Fruit fly (Drosophila melanogaster): ENCODE data around the gene CG9016.
A peak's percentile ranks its signal among the peaks of the same experiment; 100 is the strongest.

The CG9016 gene

DNA sequence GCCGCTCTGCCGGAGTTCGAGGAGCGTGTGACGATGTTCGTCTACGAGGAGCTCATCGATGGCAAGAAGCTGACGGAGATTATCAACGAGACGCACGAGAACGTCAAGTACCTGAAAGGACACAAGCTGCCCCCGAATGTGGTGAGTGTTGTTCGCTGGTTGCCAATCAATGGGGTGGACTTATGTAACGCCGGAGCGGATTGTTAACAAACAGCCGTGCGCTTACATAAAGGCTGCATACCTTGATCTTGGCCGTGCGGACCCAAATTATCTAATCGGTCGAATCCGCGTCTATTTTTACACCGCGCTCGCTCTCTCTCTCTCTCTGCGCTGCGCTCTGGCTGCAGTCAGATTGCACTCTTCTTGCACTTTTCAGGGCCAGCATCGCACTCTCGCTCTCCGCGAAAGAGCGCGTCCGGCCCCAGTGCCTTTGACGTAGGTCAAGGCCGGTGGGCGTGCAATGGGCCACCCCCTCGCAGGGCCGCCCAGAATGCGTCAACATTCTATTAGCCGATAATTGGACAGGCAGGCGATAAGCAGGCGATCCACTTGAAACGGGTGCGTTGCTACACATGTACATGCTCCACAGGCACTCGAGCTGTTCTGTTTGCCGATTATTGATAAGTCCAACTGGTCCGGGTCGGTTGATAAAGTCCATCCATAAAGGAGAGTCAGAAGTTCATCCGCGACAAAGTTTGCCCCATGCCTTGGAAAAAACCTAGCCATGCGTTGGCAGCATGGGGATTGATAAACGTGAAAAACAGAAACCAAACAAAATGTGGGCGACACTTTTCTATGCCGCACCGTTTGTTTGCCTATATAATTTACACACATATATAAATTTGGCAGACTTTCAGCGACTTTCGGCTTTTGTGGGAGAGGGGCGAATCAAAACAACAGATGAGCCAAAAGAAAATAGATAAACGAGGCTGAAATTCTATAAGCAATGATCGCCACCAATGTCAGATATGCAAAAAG lies 21.1 kb upstream of the CG9016 start (continued):
- no peak for TF ChIP-seq ssp (GFP tag; IDR thresholded peaks at IDR 0.05)
- TF ChIP-seq CG9797 (GFP tag; optimal IDR thresholded peaks at IDR 0.05), result no peak
- TF ChIP-seq CG13287 (GFP tag; IDR thresholded peaks at IDR 0.05; ENCODE audit: partially characterized antibody), result no peak
- no peak for TF ChIP-seq CG12744 (GFP tag; optimal IDR thresholded peaks at IDR 0.05)
- no peak for TF ChIP-seq oc (tag; optimal IDR thresholded peaks at IDR 0.05)
- TF ChIP-seq CG10654 (GFP tag; optimal IDR thresholded peaks at IDR 0.05), result no peak
- peak; percentile 34 for TF ChIP-seq Dad (GFP tag; optimal IDR thresholded peaks at IDR 0.05)
- TF ChIP-seq CG1233 (GFP tag; optimal IDR thresholded peaks at IDR 0.05), result no peak
- no peak for TF ChIP-seq dimm (GFP tag; IDR thresholded peaks at IDR 0.05)
- TF ChIP-seq vnd (GFP tag; IDR thresholded peaks at IDR 0.05; ENCODE audit: partially characterized antibody), result peak; percentile 74; the same call in 2 of the 3 replicates
- TF ChIP-seq CG2116 (GFP tag; optimal IDR thresholded peaks at IDR 0.05), result no peak
- no peak for TF ChIP-seq CG2889 (GFP tag; IDR thresholded peaks at IDR 0.05)
- no peak for TF ChIP-seq CG9727 (GFP tag; optimal IDR thresholded peaks at IDR 0.05)
- no peak for TF ChIP-seq CG14860 (GFP tag; IDR thresholded peaks at IDR 0.05; ENCODE audit: partially characterized antibody)
- no peak for TF ChIP-seq CG1603 (tag; optimal IDR thresholded peaks at IDR 0.05)
- peak; percentile 38; the same call in 1 of the 2 replicates for TF ChIP-seq E2f2 (GFP tag; IDR thresholded peaks at IDR 0.05)
- TF ChIP-seq CG14050 (GFP tag; IDR thresholded peaks at IDR 0.05), result no peak
- no peak for TF ChIP-seq Mad (GFP tag; optimal IDR thresholded peaks at IDR 0.05)
- TF ChIP-seq zfh1 (GFP tag; IDR thresholded peaks at IDR 0.05), result 0 out of 3 replicates have a peak, but pooled peaks have one; percentile 34
- TF ChIP-seq zen (tag; optimal IDR thresholded peaks at IDR 0.05), result no peak
- no peak for TF ChIP-seq pros (GFP tag; optimal IDR thresholded peaks at IDR 0.05)
- TF ChIP-seq kah (GFP tag; optimal IDR thresholded peaks at IDR 0.05), result no peak
- TF ChIP-seq CG17328 (GFP tag; IDR thresholded peaks at IDR 0.05), result no peak
- no peak for TF ChIP-seq HHEX (GFP tag; optimal IDR thresholded peaks at IDR 0.05)
- no peak for TF ChIP-seq stwl (tag; optimal IDR thresholded peaks at IDR 0.05)
- no peak for TF ChIP-seq CG6791 (GFP tag; IDR thresholded peaks at IDR 0.05; ENCODE audit: partially characterized antibody)
- TF ChIP-seq exex (tag; optimal IDR thresholded peaks at IDR 0.05), result peak; percentile 96
- TF ChIP-seq schlank (tag; optimal IDR thresholded peaks at IDR 0.05), result no peak
- no peak for TF ChIP-seq Nf-YA (GFP tag; IDR thresholded peaks at IDR 0.05)
- TF ChIP-seq ems (GFP tag; optimal IDR thresholded peaks at IDR 0.05), result no peak
- peak; percentile 76; the same call in 1 of the 2 replicates for TF ChIP-seq chm (GFP tag; IDR thresholded peaks at IDR 0.05)
- no peak for TF ChIP-seq CG18599 (GFP tag; optimal IDR thresholded peaks at IDR 0.05)
- TF ChIP-seq CG17802 (tag; optimal IDR thresholded peaks at IDR 0.05), result no peak
- no peak for TF ChIP-seq disco-r (GFP tag; optimal IDR thresholded peaks at IDR 0.05)
- no peak for TF ChIP-seq ara (GFP tag; IDR thresholded peaks at IDR 0.05)
- TF ChIP-seq CG10462 (GFP tag; optimal IDR thresholded peaks at IDR 0.05), result no peak
- peak; percentile 57 for TF ChIP-seq CG12769 (tag; optimal IDR thresholded peaks at IDR 0.05)
- TF ChIP-seq chif (GFP tag; optimal IDR thresholded peaks at IDR 0.05), result no peak
- no peak for TF ChIP-seq CG11247 (GFP tag; IDR thresholded peaks at IDR 0.05)
- TF ChIP-seq pnt (GFP tag; optimal IDR thresholded peaks at IDR 0.05), result no peak
- no peak for TF ChIP-seq slbo (GFP tag; IDR thresholded peaks at IDR 0.05)
- 0 out of 3 replicates have a peak, but pooled peaks have one; percentile 18 for TF ChIP-seq otp (GFP tag; IDR thresholded peaks at IDR 0.05)
- no peak for TF ChIP-seq sens (GFP tag)
- TF ChIP-seq mam (GFP tag; optimal IDR thresholded peaks at IDR 0.05), result no peak
- no peak for TF ChIP-seq Taf1 (GFP tag; IDR thresholded peaks at IDR 0.05)
- TF ChIP-seq danr (GFP tag; IDR thresholded peaks at IDR 0.05), result no peak
- TF ChIP-seq kay (GFP tag; optimal IDR thresholded peaks at IDR 0.05), result peak; percentile 45
- TF ChIP-seq ab (GFP tag; optimal IDR thresholded peaks at IDR 0.05), result no peak
- TF ChIP-seq CG15479 (GFP tag; optimal IDR thresholded peaks at IDR 0.05), result peak; percentile 14

Measured in whole organism, embryonic.